Worm (Caenorhabditis elegans) whole organism, L4 larva: ENCODE data around the gene T14G10.8.

Experiments used
- F44E2.7 ChIP-seq: fragments of 200-800 bp; sonication (Bioruptor generic); IDR thresholded peaks from 2 replicates; pipeline ENCODE4 v2.1.2; 2022; ENCODE audit warnings: missing genetic modification characterization, missing compliant biosample characterization
- R02D3.7 ChIP-seq: fragments of 150-350 bp; sonication (generic microtip); optimal IDR thresholded peaks from 3 replicates; lab custom pipeline; 2014; ENCODE audit warnings: missing biosample characterization, missing genetic modification characterization
- ZK546.5 ChIP-seq, 2 experiments: sonication (generic microtip); optimal IDR thresholded peaks; 2 replicates each; lab custom pipeline; 2017; ENCODE audit warnings: missing biosample characterization in 2 of 2, missing genetic modification characterization in 2 of 2
- aha-1 ChIP-seq: fragments of 150-350 bp; peaks from one replicate; lab custom pipeline; 2014; ENCODE audit warnings: missing biosample characterization, missing genetic modification characterization
- ces-1 ChIP-seq: fragments of 150-350 bp; sonication (generic microtip); optimal IDR thresholded peaks from 4 replicates; lab custom pipeline; 2014; ENCODE audit warnings: missing biosample characterization, missing genetic modification reagents, missing genetic modification characterization
- egl-27 ChIP-seq: sonication (generic microtip); optimal IDR thresholded peaks from 3 replicates; lab custom pipeline; 2017; ENCODE audit warnings: missing biosample characterization, missing genetic modification reagents, missing genetic modification characterization
- lin-13 ChIP-seq: fragments of 150-350 bp; optimal IDR thresholded peaks from 2 replicates; lab custom pipeline; 2014; ENCODE audit warnings: missing biosample characterization, missing genetic modification reagents, missing genetic modification characterization
- lin-39 ChIP-seq: fragments of 150-350 bp; optimal IDR thresholded peaks from 2 replicates; lab custom pipeline; 2014; ENCODE audit warnings: missing biosample characterization, missing genetic modification reagents, missing genetic modification characterization
- nhr-77 ChIP-seq: fragments of 150-350 bp; optimal IDR thresholded peaks from 2 replicates; lab custom pipeline; 2014; ENCODE audit warnings: missing biosample characterization, missing genetic modification characterization
- zag-1 ChIP-seq: fragments of 150-350 bp; optimal IDR thresholded peaks from 2 replicates; lab custom pipeline; 2014; ENCODE audit warnings: missing biosample characterization, missing genetic modification characterization

DNA sequence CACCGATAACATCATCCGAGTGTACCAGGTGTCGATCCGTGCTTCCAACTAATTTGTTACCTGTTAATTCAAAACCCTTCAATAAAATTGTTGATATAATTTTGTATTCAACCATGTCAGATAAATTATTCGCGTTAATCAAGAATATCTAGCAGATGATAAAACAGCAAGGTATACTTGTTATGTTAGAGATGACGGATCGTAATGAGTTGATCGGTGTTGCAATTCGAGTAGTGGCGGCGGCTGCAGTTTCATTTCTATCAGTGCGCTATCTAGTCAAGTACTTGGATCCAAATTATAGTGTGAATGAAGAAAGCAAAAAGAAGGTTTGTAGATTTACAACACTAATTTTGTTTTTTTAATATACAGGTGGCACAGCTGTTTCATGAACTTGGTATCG is 31.0 kb upstream of the T14G10.8 start, which contains the start of gene mspn-1:
- no peak for TF ChIP-seq lin-13 (GFP tag; lab: Kevin White, UChicago)
- no peak for TF ChIP-seq F44E2.7 (GFP tag; lab: Robert Waterston, UW)
- no peak for TF ChIP-seq aha-1
- no peak for TF ChIP-seq egl-27
- TF ChIP-seq nhr-77 (tag; lab: Kevin White, UChicago): no peak
- no peak for TF ChIP-seq ZK546.5 (tag; optimal IDR thresholded peaks at IDR 0.05; lab: Kevin White, UChicago)
- TF ChIP-seq ces-1 (GFP tag; lab: Kevin White, UChicago): no peak
- no peak for TF ChIP-seq zag-1 (tag; lab: Kevin White, UChicago)
- no peak for TF ChIP-seq lin-39 (tag; lab: Kevin White, UChicago)
- no peak for TF ChIP-seq R02D3.7 (tag; lab: Kevin White, UChicago)
